Worm (Caenorhabditis elegans): ENCODE measurements around the gene arrd-17.

DNA sequence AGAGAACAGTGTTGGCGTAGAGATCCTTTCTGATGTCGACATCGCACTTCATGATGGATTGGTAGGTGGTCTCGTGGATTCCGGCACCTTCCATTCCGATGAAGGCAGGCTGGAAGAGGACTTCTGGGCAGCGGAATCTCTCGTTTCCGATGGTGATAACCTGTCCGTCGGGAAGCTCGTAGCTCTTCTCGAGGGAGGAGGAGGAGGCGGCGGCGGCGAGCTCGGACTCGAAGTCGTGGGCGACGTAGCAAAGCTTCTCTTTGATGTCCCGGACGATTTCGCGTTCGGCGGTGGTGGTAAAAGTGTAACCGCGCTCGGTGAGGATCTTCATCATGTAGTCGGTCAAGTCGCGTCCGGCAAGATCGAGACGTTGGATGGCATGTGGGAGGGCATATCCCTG, 25.8 kb downstream of the arrd-17 start:
- no peak for TF ChIP-seq snpc-4 (tag; optimal IDR thresholded peaks at IDR 0.05)
- no peak for TF ChIP-seq tlp-1 (tag; optimal IDR thresholded peaks at IDR 0.05)
- no peak for TF ChIP-seq ztf-4 (tag; optimal IDR thresholded peaks at IDR 0.05)
- TF ChIP-seq fkh-10 (GFP tag; optimal IDR thresholded peaks at IDR 0.05): no peak
- TF ChIP-seq lin-35 (GFP tag; optimal IDR thresholded peaks at IDR 0.05): no peak
- no peak for TF ChIP-seq zag-1 (tag; optimal IDR thresholded peaks at IDR 0.05)
- no peak for TF ChIP-seq jun-1 (tag; optimal IDR thresholded peaks at IDR 0.05)
- no peak for TF ChIP-seq alr-1 (tag; optimal IDR thresholded peaks at IDR 0.05; ENCODE audit: borderline replicate concordance)
